Fruit fly (Drosophila melanogaster) Kc167 (cell line): ENCODE results near the gene CG9636.

Experiments
- Sin3A ChIP-seq: fragments of >200 bp; optimal IDR thresholded peaks from 2 replicates; lab custom pipeline; 2018; ENCODE audit warnings: missing external identifiers
- h ChIP-seq: fragments of >200 bp; optimal IDR thresholded peaks from 3 replicates; lab custom pipeline; 2018; ENCODE audit warnings: missing external identifiers
- insv ChIP-seq: fragments of >200 bp; optimal IDR thresholded peaks from 3 replicates; lab custom pipeline; 2018; ENCODE audit warnings: missing external identifiers
- psq ChIP-seq: fragments of >200 bp; optimal IDR thresholded peaks from 2 replicates; lab custom pipeline; 2017; ENCODE audit warnings: missing external identifiers

DNA sequence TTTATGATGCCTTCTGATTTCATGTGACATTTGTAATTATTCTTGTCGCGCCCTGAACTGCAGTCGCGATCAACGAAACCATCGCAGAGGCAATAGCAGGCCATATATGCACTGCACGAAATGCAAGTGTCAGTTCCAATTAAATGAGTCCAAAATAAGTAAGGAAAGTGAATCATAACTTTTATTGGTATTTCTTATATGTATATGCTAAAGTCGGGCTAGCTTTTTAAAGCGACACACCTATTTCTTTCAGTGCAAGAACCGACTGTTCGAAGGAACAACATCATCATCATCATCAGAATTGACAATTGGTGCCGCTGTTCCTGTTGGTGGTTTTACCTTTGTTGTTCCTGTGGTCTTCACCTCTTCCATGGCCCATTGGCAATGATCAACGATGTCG, 46.5 kb downstream of the CG9636 start:
- TF ChIP-seq Sin3A (lab: Kevin White, UChicago) (no peak), h (lab: Kevin White, UChicago) (no peak), psq (lab: Kevin White, UChicago) (no peak), insv (lab: Kevin White, UChicago) (no peak)
